Fruit fly (Drosophila melanogaster) whole organism, prepupa: ENCODE measurements around the gene Scgalpha.

Source experiments
- Blimp-1 ChIP-seq: fragments of 200-800 bp; sonication (Bioruptor generic); optimal IDR thresholded peaks from 3 replicates; lab custom pipeline; 2017; ENCODE audit warnings: missing biosample characterization, missing genetic modification characterization, mild to moderate bottlenecking, moderate library complexity, missing genetic modification reagents
- CG10669 ChIP-seq: fragments of 200-800 bp; sonication (Bioruptor generic); optimal IDR thresholded peaks from 3 replicates; lab custom pipeline; 2018; ENCODE audit warnings: missing biosample characterization, mild to moderate bottlenecking, missing genetic modification characterization, moderate library complexity
- CG11294 ChIP-seq: fragments of 200-800 bp; sonication (Bioruptor generic); IDR thresholded peaks from 2 replicates; pipeline ENCODE4 v1.3.6; 2022; ENCODE audit warnings: missing biosample characterization, missing genetic modification characterization
- CG11762 ChIP-seq: fragments of 200-800 bp; sonication (Bioruptor generic); optimal IDR thresholded peaks from 3 replicates; lab custom pipeline; 2016; ENCODE audit warnings: missing biosample characterization, missing genetic modification characterization; ENCODE audit not compliant: insufficient read depth
- CG32006 ChIP-seq: fragments of 200-800 bp; sonication (Bioruptor generic); optimal IDR thresholded peaks from 3 replicates; lab custom pipeline; 2017; ENCODE audit warnings: missing biosample characterization, mild to moderate bottlenecking, missing genetic modification characterization
- CG34406 ChIP-seq: fragments of 200-800 bp; sonication (Bioruptor generic); optimal IDR thresholded peaks from 3 replicates; lab custom pipeline; 2016; ENCODE audit warnings: missing biosample characterization, missing genetic modification characterization
- CG4318 ChIP-seq: fragments of 200-800 bp; sonication (Bioruptor generic); optimal IDR thresholded peaks from 3 replicates; lab custom pipeline; 2017; ENCODE audit warnings: missing biosample characterization, mild to moderate bottlenecking, missing genetic modification characterization
- CG6163 ChIP-seq: fragments of 200-800 bp; sonication (Bioruptor generic); IDR thresholded peaks from 3 replicates; pipeline ENCODE4 v1.3.6; 2022; ENCODE audit warnings: missing biosample characterization, missing genetic modification characterization
- CG6276 ChIP-seq: fragments of 200-800 bp; sonication (Bioruptor generic); optimal IDR thresholded peaks from 2 replicates; lab custom pipeline; 2017; ENCODE audit warnings: missing biosample characterization, mild to moderate bottlenecking, missing genetic modification characterization
- CG6792 ChIP-seq: fragments of 200-800 bp; sonication (Bioruptor generic); optimal IDR thresholded peaks from 3 replicates; lab custom pipeline; 2016; ENCODE audit warnings: missing biosample characterization, missing genetic modification characterization
- CG6854 ChIP-seq: fragments of 200-800 bp; sonication (Bioruptor generic); optimal IDR thresholded peaks from 2 replicates; lab custom pipeline; 2017; ENCODE audit warnings: missing biosample characterization, mild to moderate bottlenecking, missing genetic modification characterization
- CG7368 ChIP-seq: fragments of 200-800 bp; sonication (Bioruptor generic); optimal IDR thresholded peaks from 3 replicates; lab custom pipeline; 2016; ENCODE audit warnings: missing biosample characterization, missing genetic modification characterization
- CG8119 ChIP-seq: fragments of 200-800 bp; sonication (Bioruptor generic); IDR thresholded peaks from 3 replicates; pipeline ENCODE4 v1.3.6; 2022; ENCODE audit warnings: missing biosample characterization, missing genetic modification characterization
- Eip75B ChIP-seq: fragments of 200-800 bp; sonication (Bioruptor generic); optimal IDR thresholded peaks from 3 replicates; lab custom pipeline; 2016; ENCODE audit warnings: missing biosample characterization, missing genetic modification characterization
- Eip78C ChIP-seq: fragments of 200-800 bp; sonication (Bioruptor generic); peaks from one replicate; lab custom pipeline; 2016; ENCODE audit warnings: missing biosample characterization, missing genetic modification characterization
- Ets21C ChIP-seq: fragments of 200-800 bp; sonication (Bioruptor generic); optimal IDR thresholded peaks from 3 replicates; lab custom pipeline; 2016; ENCODE audit warnings: missing biosample characterization, missing genetic modification characterization
- Gug ChIP-seq: fragments of 200-800 bp; sonication (Bioruptor generic); IDR thresholded peaks from 2 replicates; pipeline ENCODE4 v1.3.6; 2022; ENCODE audit warnings: missing biosample characterization, missing genetic modification characterization
- Hr38 ChIP-seq: sonication (Bioruptor generic); optimal IDR thresholded peaks from 2 replicates; lab custom pipeline; 2016; ENCODE audit warnings: missing biosample characterization, missing genetic modification characterization
- Hr39 ChIP-seq: fragments of 200-800 bp; sonication (Bioruptor generic); optimal IDR thresholded peaks from 2 replicates; lab custom pipeline; 2016; ENCODE audit warnings: missing biosample characterization, missing genetic modification characterization
- Met ChIP-seq: fragments of 200-800 bp; sonication (Bioruptor generic); optimal IDR thresholded peaks from 3 replicates; lab custom pipeline; 2016; ENCODE audit warnings: missing biosample characterization, missing genetic modification characterization
- Smox ChIP-seq: fragments of 200-800 bp; sonication (Bioruptor generic); optimal IDR thresholded peaks from 3 replicates; lab custom pipeline; 2016; ENCODE audit warnings: missing biosample characterization, missing genetic modification characterization
- Sox14 ChIP-seq: fragments of 200-800 bp; sonication (Bioruptor generic); optimal IDR thresholded peaks from 3 replicates; lab custom pipeline; 2016; ENCODE audit warnings: missing biosample characterization, missing genetic modification characterization
- Sox15 ChIP-seq: fragments of 200-800 bp; sonication (Bioruptor generic); optimal IDR thresholded peaks from 3 replicates; lab custom pipeline; 2016; ENCODE audit warnings: missing biosample characterization, missing genetic modification characterization
- cyc ChIP-seq: fragments of 200-800 bp; sonication (Bioruptor generic); optimal IDR thresholded peaks from 3 replicates; lab custom pipeline; 2016; ENCODE audit warnings: missing biosample characterization, missing genetic modification characterization
- dsx ChIP-seq: fragments of 200-800 bp; optimal IDR thresholded peaks from 3 replicates; lab custom pipeline; 2019; ENCODE audit warnings: missing biosample characterization, mild to moderate bottlenecking, missing genetic modification characterization, moderate library complexity; ENCODE audit not compliant: poor library complexity, severe bottlenecking
- esn ChIP-seq: fragments of 200-800 bp; sonication (Bioruptor generic); optimal IDR thresholded peaks from 2 replicates; lab custom pipeline; 2016; ENCODE audit warnings: missing biosample characterization, mild to moderate bottlenecking, missing genetic modification characterization, moderate library complexity
- fd85E ChIP-seq: fragments of 200-800 bp; sonication (Bioruptor generic); optimal IDR thresholded peaks from 3 replicates; lab custom pipeline; 2016; ENCODE audit warnings: missing biosample characterization, missing genetic modification characterization
- fkh ChIP-seq: fragments of 200-800 bp; sonication (Bioruptor generic); optimal IDR thresholded peaks from 3 replicates; lab custom pipeline; 2017; ENCODE audit warnings: missing biosample characterization, mild to moderate bottlenecking, missing genetic modification characterization, moderate library complexity
- lz ChIP-seq: fragments of 200-800 bp; sonication (Bioruptor generic); optimal IDR thresholded peaks from 3 replicates; lab custom pipeline; 2016; ENCODE audit warnings: missing biosample characterization, missing genetic modification characterization
- net ChIP-seq: fragments of 200-800 bp; sonication (Bioruptor generic); optimal IDR thresholded peaks from 3 replicates; lab custom pipeline; 2016; ENCODE audit warnings: missing biosample characterization, missing genetic modification characterization
- salr ChIP-seq, 2 experiments: fragments of 200-800 bp; sonication (Bioruptor generic); optimal IDR thresholded peaks; 3 replicates each; lab custom pipeline; 2016 to 2018; ENCODE audit warnings: missing biosample characterization in 2 of 2, missing genetic modification characterization in 2 of 2, mild to moderate bottlenecking in 1 of 2
- spab ChIP-seq: fragments of 200-800 bp; sonication (Bioruptor generic); optimal IDR thresholded peaks from 2 replicates; lab custom pipeline; 2017; ENCODE audit warnings: missing biosample characterization, mild to moderate bottlenecking, missing genetic modification characterization, missing genetic modification reagents
- svp ChIP-seq: fragments of 200-800 bp; sonication (Bioruptor generic); peaks from one replicate; lab custom pipeline; 2016; ENCODE audit warnings: missing biosample characterization, missing genetic modification characterization
- topi ChIP-seq: fragments of 200-800 bp; sonication (Bioruptor generic); optimal IDR thresholded peaks from 3 replicates; lab custom pipeline; 2016; ENCODE audit warnings: missing biosample characterization, missing genetic modification characterization
- vri ChIP-seq: fragments of 200-800 bp; sonication (Bioruptor generic); optimal IDR thresholded peaks from 3 replicates; lab custom pipeline; 2016; ENCODE audit warnings: missing biosample characterization, mild to moderate bottlenecking, missing genetic modification characterization

Gene Scgalpha

dm6 chr2L:8299194-8299811 lies 3.9 kb upstream of the Scgalpha start (continued):
- TF ChIP-seq Gug, result peak; percentile 54; the same call in 1 of the 2 replicates
- peak; percentile 94 for TF ChIP-seq topi (GFP tag; lab: Kevin White, UChicago)
- peak; percentile 72 for TF ChIP-seq CG8119 (GFP tag; lab: Robert Waterston, UW)
- peak; percentile 94 for TF ChIP-seq Sox14 (GFP tag; lab: Kevin White, UChicago)
- peak; percentile 97 for TF ChIP-seq Eip78C (GFP tag; lab: Kevin White, UChicago)
- peak; percentile 89 for TF ChIP-seq spab (GFP tag; lab: Kevin White, UChicago)
- TF ChIP-seq CG7368, result peak; percentile 72
- peak; percentile 93 for TF ChIP-seq lz
- peak; percentile 60 to 70 for TF ChIP-seq salr (GFP tag; optimal IDR thresholded peaks at IDR 0.05; lab: Kevin White, UChicago)
- TF ChIP-seq CG6276 (GFP tag; lab: Kevin White, UChicago), result no peak
- peak; percentile 98 for TF ChIP-seq svp (GFP tag; lab: Kevin White, UChicago)
- peak; percentile 70 for TF ChIP-seq CG11762 (GFP tag; lab: Kevin White, UChicago)
- peak; percentile 87 for TF ChIP-seq CG10669 (GFP tag; lab: Kevin White, UChicago)
- TF ChIP-seq vri (GFP tag; lab: Kevin White, UChicago), result peak; percentile 79
- TF ChIP-seq Smox (GFP tag; lab: Kevin White, UChicago), result peak; percentile 89
- peak; percentile 95 for TF ChIP-seq Met
- TF ChIP-seq fd85E (GFP tag; lab: Kevin White, UChicago), result peak; percentile 3
- TF ChIP-seq CG32006, result no peak
- TF ChIP-seq CG4318 (GFP tag; lab: Kevin White, UChicago), result no peak
- peak; percentile 84 for TF ChIP-seq CG34406 (GFP tag; lab: Kevin White, UChicago)
- peak; percentile 78 for TF ChIP-seq Sox15 (GFP tag; lab: Kevin White, UChicago)
- peak; percentile 56; the same call in 1 of the 3 replicates for TF ChIP-seq CG6163 (GFP tag; lab: Robert Waterston, UW)
- peak; percentile 91 for TF ChIP-seq Hr39 (GFP tag; lab: Kevin White, UChicago)

DNA sequence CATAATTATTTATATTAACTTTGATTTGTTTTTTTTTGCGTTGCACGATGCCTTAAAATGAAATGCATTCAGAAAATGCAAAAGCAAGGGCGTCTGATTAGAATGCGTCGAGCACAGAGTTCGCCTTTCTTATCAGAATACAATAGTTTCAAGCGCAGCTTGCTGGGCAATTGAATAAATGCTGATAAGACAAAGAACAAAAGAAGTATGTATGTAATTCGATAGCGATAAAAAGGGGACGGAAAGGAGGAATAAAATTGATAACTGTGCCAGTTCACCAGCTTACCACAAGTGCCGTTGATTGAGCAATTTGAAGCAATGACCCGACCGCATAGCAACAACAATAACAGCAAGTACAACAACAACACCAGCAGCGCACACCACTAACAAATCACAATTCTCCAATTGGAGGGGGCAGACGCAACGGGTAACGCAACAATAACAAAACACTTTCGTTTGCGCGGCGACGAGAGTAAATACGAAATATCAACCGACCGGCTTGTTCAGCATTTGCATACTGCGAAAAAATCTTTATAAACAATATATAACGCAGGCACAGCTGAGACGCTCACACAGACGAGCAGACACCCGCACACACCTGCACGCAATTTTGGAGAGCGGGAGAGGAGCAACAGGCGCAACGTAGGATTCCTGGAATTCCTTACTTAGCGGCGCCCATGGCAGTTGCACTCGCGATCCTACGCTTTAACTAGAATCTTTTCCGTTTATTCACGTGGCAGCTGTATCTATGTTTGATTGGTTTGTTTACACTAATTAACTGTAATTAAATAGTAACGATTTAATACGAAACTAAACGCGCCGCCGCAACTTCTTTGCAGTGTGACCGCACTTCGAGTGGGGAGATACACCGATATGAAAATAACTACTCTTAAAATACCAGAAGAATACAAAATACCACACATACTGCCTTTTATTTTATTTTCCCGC lies 2.7 kb upstream of the Scgalpha start, which contains the start of gene Btk:
Btk (minus strand) TSS at position 860 of the 948 bp plus-strand sequence.
- TF ChIP-seq CG4318 (GFP tag; lab: Kevin White, UChicago), result no peak
- TF ChIP-seq Blimp-1 (GFP tag; lab: Kevin White, UChicago), result peak; percentile 83
- TF ChIP-seq Sox14 (GFP tag; lab: Kevin White, UChicago), result peak; percentile 27
- TF ChIP-seq fkh (GFP tag; lab: Kevin White, UChicago), result peak; percentile 61
- TF ChIP-seq CG6163 (GFP tag; lab: Robert Waterston, UW), result 0 out of 3 replicates have a peak, but pooled peaks have one; percentile 19
- no peak for TF ChIP-seq Hr38 (GFP tag; lab: Kevin White, UChicago)
- TF ChIP-seq CG6854 (GFP tag; lab: Kevin White, UChicago), result peak; percentile 40
- peak; percentile 10 for TF ChIP-seq dsx (GFP tag; lab: Kevin White, UChicago)
- TF ChIP-seq cyc (GFP tag; lab: Kevin White, UChicago), result no peak
- TF ChIP-seq Eip75B, result no peak

DNA sequence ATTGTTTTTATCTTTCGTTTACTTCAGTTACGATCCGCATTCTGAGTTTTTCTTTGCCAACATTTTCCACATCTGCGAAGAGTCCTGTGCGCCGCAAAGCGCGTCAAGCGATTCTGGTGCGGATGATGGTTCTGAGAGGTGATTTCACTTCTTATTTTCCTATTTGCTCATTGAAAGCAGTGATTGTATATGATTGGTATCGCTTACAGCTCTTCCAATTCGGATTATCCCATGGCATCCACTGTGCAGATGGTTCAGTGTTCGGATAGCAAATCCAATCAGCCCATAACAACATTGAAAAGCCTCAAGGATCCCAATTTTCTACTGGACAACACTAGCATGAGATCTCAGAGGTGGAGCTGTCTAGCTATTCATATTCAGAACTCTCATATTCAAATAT lies 1.4 kb downstream of the Scgalpha start:
- TF ChIP-seq esn (no peak), Hr39 (GFP tag; lab: Kevin White, UChicago) (no peak), vri (GFP tag; lab: Kevin White, UChicago) (no peak), CG34406 (GFP tag; lab: Kevin White, UChicago) (no peak)
- TF ChIP-seq, all 60 proteins: peak for 0

DNA sequence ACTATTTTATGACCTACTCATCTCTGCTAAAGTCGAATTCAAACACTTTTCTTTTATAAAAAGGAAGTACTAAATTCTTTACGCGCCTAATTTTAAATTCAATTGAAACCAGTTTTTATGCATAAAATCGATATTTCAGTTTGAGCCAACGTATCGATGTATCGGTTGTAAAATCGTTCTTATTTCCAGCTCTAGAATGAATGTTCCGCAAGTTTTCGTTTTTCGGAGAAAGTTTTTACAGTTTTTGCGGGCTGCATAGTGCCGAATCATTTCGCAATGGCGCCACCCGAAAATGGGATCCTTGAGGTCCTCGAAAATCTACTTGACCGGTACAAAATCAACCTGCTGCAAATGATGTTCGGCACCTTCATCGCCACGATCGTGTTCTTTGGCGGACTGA lies 2.2 kb downstream of the Scgalpha start, which contains the start of gene CG7840:
CG7840 (plus strand) TSS at position 178 of the 400 bp plus-strand sequence.
- TF ChIP-seq fd85E (GFP tag; lab: Kevin White, UChicago), result no peak
- no peak for TF ChIP-seq Ets21C (GFP tag; lab: Kevin White, UChicago)
- no peak for TF ChIP-seq CG11294 (GFP tag; lab: Robert Waterston, UW)
- TF ChIP-seq CG6792 (GFP tag; lab: Kevin White, UChicago), result no peak
- no peak for TF ChIP-seq net
- TF ChIP-seq Sox15 (GFP tag; lab: Kevin White, UChicago), result no peak
- TF ChIP-seq Gug, result no peak
- peak; percentile 14 for TF ChIP-seq Blimp-1 (GFP tag; lab: Kevin White, UChicago)
- no peak for TF ChIP-seq dsx (GFP tag; lab: Kevin White, UChicago)
